Worm (Caenorhabditis elegans): Measurements from ENCODE around the gene vab-8.

DNA sequence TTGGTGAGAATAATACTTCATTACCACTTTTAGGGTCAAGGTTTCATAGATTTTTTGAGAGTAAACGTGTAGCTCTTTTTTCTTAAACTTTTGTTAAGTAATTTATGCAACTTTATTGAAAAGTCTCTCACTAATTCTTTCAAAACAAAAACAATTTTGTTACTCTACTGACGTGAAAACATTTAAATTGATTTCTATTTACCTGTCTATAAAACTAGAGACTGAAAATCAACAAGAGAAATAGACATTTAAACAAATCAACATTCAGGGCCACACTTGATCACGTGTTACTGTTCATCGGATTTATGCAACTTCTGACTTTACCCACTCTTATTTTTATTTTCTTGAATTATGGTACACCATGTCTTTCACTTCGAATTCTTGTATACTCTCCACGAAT is 43.3 kb downstream of the vab-8 start, which contains the start of gene ugt-55:
- TF ChIP-seq nhr-6 (tag; optimal IDR thresholded peaks at IDR 0.05) (no peak), egl-27 (tag; optimal IDR thresholded peaks at IDR 0.05) (no peak), zag-1 (tag; optimal IDR thresholded peaks at IDR 0.05) (no peak), blmp-1 (tag; optimal IDR thresholded peaks at IDR 0.05; ENCODE audit: insufficient read depth) (no peak), dmd-4 (tag; optimal IDR thresholded peaks at IDR 0.05) (no peak), mab-5 (tag; optimal IDR thresholded peaks at IDR 0.05) (no peak)
